Worm (Caenorhabditis elegans) whole organism, L2 larva: Measurements from ENCODE around the gene pms-2.

Source experiments
- C34F6.9 ChIP-seq: fragments of 150-350 bp; optimal IDR thresholded peaks from 2 replicates; lab custom pipeline; 2014; ENCODE audit warnings: missing biosample characterization, missing genetic modification characterization
- F13H6.1 ChIP-seq: sonication (generic microtip); optimal IDR thresholded peaks from 2 replicates; lab custom pipeline; 2016; ENCODE audit warnings: missing genetic modification characterization, missing compliant biosample characterization
- R02D3.7 ChIP-seq: fragments of 150-350 bp; optimal IDR thresholded peaks from 2 replicates; lab custom pipeline; 2014; ENCODE audit warnings: missing biosample characterization, missing genetic modification characterization
- ZK546.5 ChIP-seq: sonication (generic microtip); optimal IDR thresholded peaks from 2 replicates; lab custom pipeline; 2017; ENCODE audit warnings: missing biosample characterization, missing genetic modification characterization
- alr-1 ChIP-seq: fragments of 150-350 bp; optimal IDR thresholded peaks from 2 replicates; lab custom pipeline; 2014; ENCODE audit warnings: missing biosample characterization, missing genetic modification characterization
- aly-2 ChIP-seq: fragments of 150-350 bp; optimal IDR thresholded peaks from 2 replicates; lab custom pipeline; 2014; ENCODE audit warnings: missing biosample characterization, missing genetic modification characterization
- blmp-1 ChIP-seq: sonication (generic microtip); optimal IDR thresholded peaks from 2 replicates; lab custom pipeline; 2017; ENCODE audit warnings: missing genetic modification characterization, mild to moderate bottlenecking, missing compliant biosample characterization, antibody characterized with exemption, moderate library complexity; ENCODE audit not compliant: insufficient read depth
- ceh-16 ChIP-seq: fragments of 150-350 bp; optimal IDR thresholded peaks from 2 replicates; lab custom pipeline; 2014; ENCODE audit warnings: missing biosample characterization, missing genetic modification characterization
- ceh-82 ChIP-seq: fragments of 150-350 bp; optimal IDR thresholded peaks from 2 replicates; lab custom pipeline; 2014; ENCODE audit warnings: missing biosample characterization, missing genetic modification characterization
- crh-2 ChIP-seq: sonication (generic microtip); optimal IDR thresholded peaks from 2 replicates; lab custom pipeline; 2017; ENCODE audit warnings: missing biosample characterization, missing genetic modification characterization
- dmd-4 ChIP-seq: sonication (generic microtip); optimal IDR thresholded peaks from 2 replicates; lab custom pipeline; 2017; ENCODE audit warnings: missing biosample characterization, missing genetic modification characterization
- egl-27 ChIP-seq: sonication (generic microtip); optimal IDR thresholded peaks from 3 replicates; lab custom pipeline; 2017; ENCODE audit warnings: missing biosample characterization, missing genetic modification reagents, missing genetic modification characterization
- elt-1 ChIP-seq: fragments of 150-350 bp; optimal IDR thresholded peaks from 2 replicates; lab custom pipeline; 2014; ENCODE audit warnings: missing biosample characterization, missing genetic modification characterization
- elt-3 ChIP-seq: sonication (generic microtip); optimal IDR thresholded peaks from 2 replicates; lab custom pipeline; 2017; ENCODE audit warnings: missing biosample characterization, missing genetic modification characterization
- fos-1 ChIP-seq: fragments of 150-350 bp; optimal IDR thresholded peaks from 2 replicates; lab custom pipeline; 2014; ENCODE audit warnings: missing biosample characterization, missing genetic modification characterization
- gmeb-1 ChIP-seq: fragments of 150-350 bp; optimal IDR thresholded peaks from 2 replicates; lab custom pipeline; 2014; ENCODE audit warnings: missing biosample characterization, missing genetic modification characterization
- lin-13 ChIP-seq: fragments of 150-350 bp; optimal IDR thresholded peaks from 2 replicates; lab custom pipeline; 2014; ENCODE audit warnings: missing biosample characterization, missing genetic modification reagents, missing genetic modification characterization
- lin-39 ChIP-seq: fragments of 150-350 bp; optimal IDR thresholded peaks from 2 replicates; lab custom pipeline; 2014; ENCODE audit warnings: missing biosample characterization, missing genetic modification reagents, missing genetic modification characterization
- lsy-2 ChIP-seq, 2 experiments: fragments of 150-350 bp in 1 of 2; sonication (generic microtip) in 1 of 2; optimal IDR thresholded peaks; 2 replicates each; lab custom pipeline; 2014 to 2017; ENCODE audit warnings: missing biosample characterization in 2 of 2, missing genetic modification characterization in 2 of 2
- mab-5 ChIP-seq: fragments of 150-350 bp; optimal IDR thresholded peaks from 2 replicates; lab custom pipeline; 2014; ENCODE audit warnings: missing biosample characterization, missing genetic modification characterization
- mbf-1 ChIP-seq: sonication (generic microtip); optimal IDR thresholded peaks from 2 replicates; lab custom pipeline; 2017; ENCODE audit warnings: missing biosample characterization, missing genetic modification characterization
- mdl-1 ChIP-seq, 2 experiments: fragments of 150-350 bp in 1 of 2; sonication (generic microtip) in 1 of 2; optimal IDR thresholded peaks; 2 replicates each; lab custom pipeline; 2017; ENCODE audit warnings: missing biosample characterization in 2 of 2, missing genetic modification characterization in 2 of 2
- nhr-10 ChIP-seq: sonication (generic microtip); optimal IDR thresholded peaks from 2 replicates; lab custom pipeline; 2017; ENCODE audit warnings: missing biosample characterization, missing genetic modification characterization
- nhr-12 ChIP-seq: fragments of 150-350 bp; optimal IDR thresholded peaks from 2 replicates; lab custom pipeline; 2014; ENCODE audit warnings: missing biosample characterization, missing genetic modification characterization
- nhr-129 ChIP-seq: fragments of 150-350 bp; optimal IDR thresholded peaks from 2 replicates; lab custom pipeline; 2014; ENCODE audit warnings: missing biosample characterization, missing genetic modification characterization
- nhr-21 ChIP-seq: fragments of 150-350 bp; optimal IDR thresholded peaks from 2 replicates; lab custom pipeline; 2014; ENCODE audit warnings: missing biosample characterization, missing genetic modification characterization
- nhr-23 ChIP-seq: fragments of 150-350 bp; optimal IDR thresholded peaks from 2 replicates; lab custom pipeline; 2014; ENCODE audit warnings: missing biosample characterization, missing genetic modification reagents, missing genetic modification characterization
- nhr-25 ChIP-seq: fragments of 150-350 bp; sonication (generic microtip); optimal IDR thresholded peaks from 3 replicates; lab custom pipeline; 2014; ENCODE audit warnings: missing biosample characterization, missing genetic modification characterization
- nhr-6 ChIP-seq: fragments of 150-350 bp; optimal IDR thresholded peaks from 2 replicates; lab custom pipeline; 2014; ENCODE audit warnings: missing biosample characterization, missing genetic modification characterization
- nhr-77 ChIP-seq: fragments of 150-350 bp; optimal IDR thresholded peaks from 2 replicates; lab custom pipeline; 2014; ENCODE audit warnings: missing biosample characterization, missing genetic modification characterization
- sem-4 ChIP-seq: fragments of 150-350 bp; optimal IDR thresholded peaks from 2 replicates; lab custom pipeline; 2014; ENCODE audit warnings: missing biosample characterization, missing genetic modification reagents, missing genetic modification characterization
- skn-1 ChIP-seq: sonication (generic microtip); optimal IDR thresholded peaks from 2 replicates; lab custom pipeline; 2017; ENCODE audit warnings: missing biosample characterization, missing genetic modification characterization
- sma-3 ChIP-seq: sonication (generic microtip); optimal IDR thresholded peaks from 2 replicates; lab custom pipeline; 2016; ENCODE audit warnings: missing genetic modification reagents, missing genetic modification characterization, missing compliant biosample characterization
- sma-9 ChIP-seq, 2 experiments: fragments of 150-350 bp in 1 of 2; sonication (generic microtip) in 1 of 2; optimal IDR thresholded peaks; 2 replicates each; lab custom pipeline; 2014 to 2016; ENCODE audit warnings: missing genetic modification characterization in 2 of 2, mild to moderate bottlenecking in 1 of 2, missing biosample characterization in 1 of 2, missing compliant biosample characterization in 1 of 2, missing genetic modification reagents in 1 of 2, moderate library complexity in 1 of 2
- unc-39 ChIP-seq: fragments of 150-350 bp; optimal IDR thresholded peaks from 2 replicates; lab custom pipeline; 2014; ENCODE audit warnings: missing biosample characterization, missing genetic modification characterization
- unc-62 ChIP-seq: fragments of 150-350 bp; optimal IDR thresholded peaks from 2 replicates; lab custom pipeline; 2014; ENCODE audit warnings: missing biosample characterization, missing genetic modification reagents, missing genetic modification characterization
- zag-1 ChIP-seq: fragments of 150-350 bp; optimal IDR thresholded peaks from 2 replicates; lab custom pipeline; 2014; ENCODE audit warnings: missing biosample characterization, missing genetic modification characterization
- ztf-1 ChIP-seq: fragments of 200-800 bp; sonication (Bioruptor generic); conservative IDR thresholded peaks from 2 replicates; pipeline ENCODE4 v1.3.6; 2022; ENCODE audit warnings: missing genetic modification characterization, missing compliant biosample characterization

The pms-2 gene

DNA sequence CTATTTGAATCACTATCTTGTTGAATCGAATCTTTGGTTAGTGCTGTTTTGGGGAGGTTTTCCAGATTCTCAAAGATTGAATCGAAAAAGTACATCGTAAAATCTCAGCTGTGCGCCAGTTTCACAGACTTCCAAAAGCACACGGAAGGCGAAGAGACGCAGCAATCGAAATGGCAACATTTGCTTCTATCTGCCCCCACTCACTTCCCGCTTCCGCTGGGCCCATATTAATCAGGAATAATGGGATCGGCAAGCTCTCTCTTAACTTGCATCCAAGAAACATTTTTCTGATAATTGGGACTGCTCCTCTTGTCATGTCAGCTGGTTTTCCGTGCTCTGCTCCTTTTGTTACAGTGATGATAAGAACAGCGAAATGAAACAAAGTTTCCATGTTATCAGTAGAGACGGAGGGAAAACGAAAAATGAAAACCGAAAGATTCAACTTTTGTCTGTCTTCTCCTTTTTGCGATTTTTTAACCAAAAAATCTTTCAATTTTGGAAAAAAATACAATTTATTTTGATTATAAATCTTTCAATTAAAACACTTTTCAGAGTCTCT is 34.8 kb downstream of the pms-2 start (continued):
- TF ChIP-seq R02D3.7 (tag; lab: Kevin White, UChicago) (no peak), unc-62 (GFP tag; lab: Kevin White, UChicago) (no peak), nhr-21 (tag; lab: Kevin White, UChicago) (no peak), ceh-82 (tag; lab: Kevin White, UChicago) (no peak), nhr-77 (tag; lab: Kevin White, UChicago) (no peak), nhr-23 (tag; lab: Kevin White, UChicago) (no peak), elt-1 (tag; lab: Kevin White, UChicago) (no peak), nhr-12 (tag; lab: Kevin White, UChicago) (no peak), skn-1 (tag; lab: Kevin White, UChicago) (no peak), ztf-1 (GFP tag; lab: Robert Waterston, UW) (no peak), dmd-4 (no peak)

DNA sequence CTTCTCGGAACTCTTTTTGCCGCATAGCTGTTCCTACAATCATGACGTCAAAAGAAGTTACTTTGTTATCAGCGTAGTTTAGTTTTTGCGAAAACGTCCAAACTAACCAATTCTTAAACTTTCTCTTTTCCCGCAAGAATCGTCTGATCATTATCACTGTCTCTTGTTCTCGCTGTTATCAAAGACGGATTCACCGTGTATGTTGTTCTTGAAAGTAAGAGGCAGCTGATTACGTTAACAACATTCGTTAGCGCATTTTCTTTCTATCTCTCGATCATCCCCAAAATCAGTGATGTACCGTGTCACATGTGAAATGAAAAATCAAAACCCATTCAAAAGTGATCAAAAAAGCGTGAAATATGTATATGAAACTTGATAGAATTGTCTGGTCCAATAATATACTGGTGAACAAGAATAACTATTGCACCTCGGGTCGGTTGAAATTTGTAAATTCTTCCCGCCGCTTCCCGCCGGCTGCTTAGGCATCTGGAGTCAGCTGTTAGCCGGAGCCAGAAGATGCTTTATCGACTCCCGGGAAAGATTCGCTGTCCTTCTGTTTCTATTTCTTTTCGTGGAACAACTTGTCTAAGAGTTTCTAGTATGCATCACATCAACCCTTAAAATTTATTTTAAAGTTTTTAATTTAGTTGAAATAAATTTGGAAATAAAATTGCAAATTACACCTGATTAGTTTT is 35.8 kb downstream of the pms-2 start:
- TF ChIP-seq lin-39 (tag; lab: Kevin White, UChicago) (no peak), gmeb-1 (peak; percentile 65), sem-4 (tag; lab: Kevin White, UChicago) (no peak), lsy-2 (tag; optimal IDR thresholded peaks at IDR 0.05; lab: Kevin White, UChicago) (peak in 1 of 2 experiments; percentile 29), F13H6.1 (tag; lab: Kevin White, UChicago) (peak; percentile 7), unc-62 (GFP tag; lab: Kevin White, UChicago) (no peak), nhr-6 (tag; lab: Kevin White, UChicago) (no peak), ceh-16 (tag; lab: Kevin White, UChicago) (no peak), ZK546.5 (tag; lab: Kevin White, UChicago) (no peak), elt-3 (tag; lab: Kevin White, UChicago) (no peak), nhr-21 (tag; lab: Kevin White, UChicago) (peak; percentile 56), mbf-1 (tag; lab: Kevin White, UChicago) (no peak), blmp-1 (peak; percentile 96), fos-1 (tag; lab: Kevin White, UChicago) (peak; percentile 93), sma-9 (GFP tag; optimal IDR thresholded peaks at IDR 0.05; lab: Kevin White, UChicago) (peak; percentile 87), sma-9 (tag; optimal IDR thresholded peaks at IDR 0.05; lab: Kevin White, UChicago) (no peak), sma-3 (GFP tag; lab: Kevin White, UChicago) (peak; percentile 43), dmd-4 (no peak), zag-1 (tag; lab: Kevin White, UChicago) (no peak), ztf-1 (GFP tag; lab: Robert Waterston, UW) (no peak), C34F6.9 (tag; lab: Kevin White, UChicago) (no peak), nhr-129 (tag; lab: Kevin White, UChicago) (peak; percentile 58), unc-39 (tag; lab: Kevin White, UChicago) (no peak), mab-5 (tag; lab: Kevin White, UChicago) (no peak), crh-2 (tag; lab: Kevin White, UChicago) (peak; percentile 60), R02D3.7 (tag; lab: Kevin White, UChicago) (no peak), aly-2 (tag; lab: Kevin White, UChicago) (no peak), alr-1 (tag; lab: Kevin White, UChicago) (no peak), nhr-10 (tag; lab: Kevin White, UChicago) (no peak), elt-1 (tag; lab: Kevin White, UChicago) (no peak), egl-27 (tag; lab: Kevin White, UChicago) (peak; percentile 19), mdl-1 (tag; optimal IDR thresholded peaks at IDR 0.05; lab: Kevin White, UChicago) (no peak), lin-13 (no peak), ceh-82 (tag; lab: Kevin White, UChicago) (no peak), nhr-25 (tag; lab: Kevin White, UChicago) (peak; percentile 50)
